Fruit fly (Drosophila melanogaster) whole organism, embryonic: ENCODE data around the gene Ldsdh1.
A peak's percentile ranks its signal among the peaks of the same experiment; 100 is the strongest.

ENCODE experiments used
- Atf6 ChIP-seq: fragments of 200-800 bp; sonication (Bioruptor generic); IDR thresholded peaks from 2 replicates; pipeline ENCODE4 v1.3.6; 2022; ENCODE audit warnings: missing biosample characterization, missing genetic modification characterization
- BEAF-32 ChIP-seq: fragments of 200-800 bp; sonication (Bioruptor generic); optimal IDR thresholded peaks from 3 replicates; lab custom pipeline; 2017; ENCODE audit warnings: missing biosample characterization, missing genetic modification characterization, mild to moderate bottlenecking, moderate library complexity, missing genetic modification reagents
- Bteb2 ChIP-seq: fragments of 200-800 bp; sonication (Bioruptor generic); optimal IDR thresholded peaks from 2 replicates; lab custom pipeline; 2016; ENCODE audit warnings: missing biosample characterization, missing genetic modification characterization
- CG10267 ChIP-seq: fragments of 200-800 bp; sonication (Bioruptor generic); optimal IDR thresholded peaks from 2 replicates; lab custom pipeline; 2018; ENCODE audit warnings: missing biosample characterization, mild to moderate bottlenecking, missing genetic modification characterization, moderate library complexity
- CG13624 ChIP-seq: fragments of 200-800 bp; sonication (Bioruptor generic); optimal IDR thresholded peaks from 2 replicates; lab custom pipeline; 2016; ENCODE audit warnings: missing biosample characterization, missing genetic modification characterization
- CG14441 ChIP-seq: fragments of 200-800 bp; sonication (Bioruptor generic); IDR thresholded peaks from 2 replicates; pipeline ENCODE4 v1.3.6; 2022; ENCODE audit warnings: missing biosample characterization, missing genetic modification characterization
- CG1647 ChIP-seq: fragments of 200-800 bp; sonication (Bioruptor generic); optimal IDR thresholded peaks from 3 replicates; lab custom pipeline; 2016; ENCODE audit warnings: missing biosample characterization, missing genetic modification characterization
- CG16813 ChIP-seq: fragments of 200-800 bp; sonication (Bioruptor generic); IDR thresholded peaks from 3 replicates; pipeline ENCODE4 v1.3.6; 2022; ENCODE audit warnings: missing biosample characterization, missing genetic modification characterization; ENCODE audit not compliant: partially characterized antibody
- CG18764 ChIP-seq: fragments of 200-800 bp; sonication (Bioruptor generic); optimal IDR thresholded peaks from 3 replicates; lab custom pipeline; 2016; ENCODE audit warnings: missing biosample characterization, missing genetic modification characterization
- CG2120 ChIP-seq: fragments of 200-800 bp; sonication (Bioruptor generic); optimal IDR thresholded peaks from 3 replicates; lab custom pipeline; 2016; ENCODE audit warnings: missing biosample characterization, missing genetic modification characterization
- CG3281 ChIP-seq: fragments of 200-800 bp; sonication (Bioruptor generic); optimal IDR thresholded peaks from 3 replicates; lab custom pipeline; 2017; ENCODE audit warnings: missing biosample characterization, mild to moderate bottlenecking, missing genetic modification characterization
- CG34224 ChIP-seq: fragments of 200-800 bp; sonication (Bioruptor generic); IDR thresholded peaks from 3 replicates; pipeline ENCODE4 v1.3.6; 2022; ENCODE audit warnings: missing biosample characterization, missing genetic modification characterization; ENCODE audit not compliant: partially characterized antibody
- CG34376 ChIP-seq: fragments of 200-800 bp; sonication (Bioruptor generic); optimal IDR thresholded peaks from 2 replicates; lab custom pipeline; 2018; ENCODE audit warnings: missing biosample characterization, mild to moderate bottlenecking, missing genetic modification characterization
- CG34422 ChIP-seq: fragments of 200-800 bp; sonication (Bioruptor generic); IDR thresholded peaks from 3 replicates; pipeline ENCODE4 v1.3.6; 2022; ENCODE audit warnings: missing biosample characterization, missing genetic modification characterization
- CG6813 ChIP-seq: fragments of 200-800 bp; sonication (Bioruptor generic); optimal IDR thresholded peaks from 2 replicates; lab custom pipeline; 2017; ENCODE audit warnings: missing biosample characterization, missing genetic modification characterization, mild to moderate bottlenecking, moderate library complexity, missing genetic modification reagents
- CG9797 ChIP-seq: fragments of 200-800 bp; sonication (Bioruptor generic); optimal IDR thresholded peaks from 3 replicates; lab custom pipeline; 2018; ENCODE audit warnings: missing biosample characterization, mild to moderate bottlenecking, missing genetic modification characterization
- Doc3 ChIP-seq: fragments of 200-800 bp; sonication (Bioruptor generic); IDR thresholded peaks from 3 replicates; pipeline ENCODE4 v1.3.6; 2022; ENCODE audit warnings: missing biosample characterization, missing genetic modification characterization; ENCODE audit not compliant: partially characterized antibody
- Dp ChIP-seq: fragments of 200-800 bp; sonication (Bioruptor generic); optimal IDR thresholded peaks from 2 replicates; lab custom pipeline; 2018; ENCODE audit warnings: missing biosample characterization, mild to moderate bottlenecking, missing genetic modification characterization, moderate library complexity
- Dref ChIP-seq: fragments of 200-800 bp; sonication (Bioruptor generic); IDR thresholded peaks from 2 replicates; pipeline ENCODE4 v1.3.6; 2022; ENCODE audit warnings: missing biosample characterization, missing genetic modification characterization
- Ets65A ChIP-seq: fragments of 200-800 bp; sonication (Bioruptor generic); peaks from one replicate; lab custom pipeline; 2016; ENCODE audit warnings: missing biosample characterization, missing genetic modification characterization
- Ets97D ChIP-seq: fragments of 200-800 bp; sonication (Bioruptor generic); optimal IDR thresholded peaks from 3 replicates; lab custom pipeline; 2016; ENCODE audit warnings: missing biosample characterization, missing genetic modification characterization
- HLH4C ChIP-seq: fragments of 200-800 bp; sonication (Bioruptor generic); IDR thresholded peaks from 3 replicates; pipeline ENCODE4 v1.3.6; 2022; ENCODE audit warnings: missing biosample characterization, missing genetic modification characterization; ENCODE audit not compliant: partially characterized antibody
- Med ChIP-seq: fragments of 200-800 bp; sonication (Bioruptor generic); peaks from one replicate; lab custom pipeline; 2016; ENCODE audit warnings: missing biosample characterization, missing genetic modification characterization, mild to moderate bottlenecking, inconsistent platforms, moderate library complexity
- Nf-YC ChIP-seq: fragments of 200-800 bp; optimal IDR thresholded peaks from 3 replicates; lab custom pipeline; 2019; ENCODE audit warnings: missing biosample characterization, mild to moderate bottlenecking, missing genetic modification characterization, moderate library complexity
- ash1 ChIP-seq: fragments of 200-800 bp; sonication (Bioruptor generic); optimal IDR thresholded peaks from 2 replicates; lab custom pipeline; 2018; ENCODE audit warnings: missing biosample characterization, mild to moderate bottlenecking, missing genetic modification characterization
- bbx ChIP-seq: fragments of 200-800 bp; sonication (Bioruptor generic); IDR thresholded peaks from 2 replicates; pipeline ENCODE4 v1.3.6; 2022; ENCODE audit warnings: missing biosample characterization, missing genetic modification characterization; ENCODE audit not compliant: partially characterized antibody
- cg ChIP-seq: fragments of 200-800 bp; sonication (Bioruptor generic); optimal IDR thresholded peaks from 3 replicates; lab custom pipeline; 2019; ENCODE audit warnings: missing biosample characterization, mild to moderate bottlenecking, missing genetic modification characterization, moderate library complexity
- chinmo ChIP-seq: fragments of 200-800 bp; sonication (Bioruptor generic); IDR thresholded peaks from 4 replicates; pipeline ENCODE4 v1.3.6; 2022; ENCODE audit warnings: missing biosample characterization, missing genetic modification characterization; ENCODE audit not compliant: partially characterized antibody
- ci ChIP-seq: fragments of 200-800 bp; sonication (Bioruptor generic); IDR thresholded peaks from 3 replicates; pipeline ENCODE4 v1.3.6; 2022; ENCODE audit warnings: missing biosample characterization, missing genetic modification characterization
- dm ChIP-seq: fragments of 200-800 bp; sonication (Bioruptor generic); optimal IDR thresholded peaks from 3 replicates; lab custom pipeline; 2016; ENCODE audit warnings: missing biosample characterization, missing genetic modification characterization
- exex ChIP-seq: fragments of 200-800 bp; sonication (Bioruptor generic); optimal IDR thresholded peaks from 4 replicates; lab custom pipeline; 2018; ENCODE audit warnings: missing biosample characterization, mild to moderate bottlenecking, missing genetic modification characterization, moderate library complexity
- gce ChIP-seq: fragments of 200-800 bp; sonication (Bioruptor generic); IDR thresholded peaks from 3 replicates; pipeline ENCODE4 v1.3.6; 2022; ENCODE audit warnings: missing biosample characterization, missing genetic modification characterization
- gfzf ChIP-seq: fragments of 200-800 bp; sonication (Bioruptor generic); optimal IDR thresholded peaks from 2 replicates; lab custom pipeline; 2016; ENCODE audit warnings: missing biosample characterization, mild to moderate bottlenecking, missing genetic modification characterization, moderate library complexity
- grn ChIP-seq: fragments of 200-800 bp; sonication (Bioruptor generic); optimal IDR thresholded peaks from 3 replicates; lab custom pipeline; 2017; ENCODE audit warnings: missing biosample characterization, missing genetic modification characterization
- inv ChIP-seq: fragments of 200-800 bp; sonication (Bioruptor generic); IDR thresholded peaks from 2 replicates; pipeline ENCODE4 v1.3.6; 2022; ENCODE audit warnings: missing biosample characterization, missing genetic modification characterization; ENCODE audit not compliant: partially characterized antibody
- nau ChIP-seq: fragments of 200-800 bp; sonication (Bioruptor generic); optimal IDR thresholded peaks from 3 replicates; lab custom pipeline; 2017; ENCODE audit warnings: missing biosample characterization, mild to moderate bottlenecking, missing genetic modification characterization, missing genetic modification reagents
- odd ChIP-seq: fragments of 200-800 bp; sonication (Bioruptor generic); optimal IDR thresholded peaks from 2 replicates; lab custom pipeline; 2017; ENCODE audit warnings: missing biosample characterization, mild to moderate bottlenecking, missing genetic modification characterization
- pho ChIP-seq: fragments of 200-800 bp; sonication (Bioruptor generic); optimal IDR thresholded peaks from 2 replicates; lab custom pipeline; 2016; ENCODE audit warnings: missing biosample characterization, missing genetic modification characterization
- phol ChIP-seq: fragments of 200-800 bp; sonication (Bioruptor generic); optimal IDR thresholded peaks from 3 replicates; lab custom pipeline; 2018; ENCODE audit warnings: missing biosample characterization, mild to moderate bottlenecking, missing genetic modification characterization, moderate library complexity
- pros ChIP-seq: fragments of 200-800 bp; sonication (Bioruptor generic); optimal IDR thresholded peaks from 3 replicates; lab custom pipeline; 2019; ENCODE audit warnings: missing biosample characterization, mild to moderate bottlenecking, missing genetic modification characterization, moderate library complexity
- sens ChIP-seq: fragments of 200-800 bp; sonication (Bioruptor generic); peaks from one replicate; lab custom pipeline; 2016; ENCODE audit warnings: missing biosample characterization, missing genetic modification characterization
- stwl ChIP-seq: fragments of 200-800 bp; sonication (Bioruptor generic); optimal IDR thresholded peaks from 3 replicates; lab custom pipeline; 2018; ENCODE audit warnings: missing biosample characterization, mild to moderate bottlenecking, missing genetic modification characterization, moderate library complexity
- trh ChIP-seq: fragments of 200-800 bp; sonication (Bioruptor generic); optimal IDR thresholded peaks from 2 replicates; lab custom pipeline; 2016; ENCODE audit warnings: missing biosample characterization, missing genetic modification characterization

The Ldsdh1 gene

DNA sequence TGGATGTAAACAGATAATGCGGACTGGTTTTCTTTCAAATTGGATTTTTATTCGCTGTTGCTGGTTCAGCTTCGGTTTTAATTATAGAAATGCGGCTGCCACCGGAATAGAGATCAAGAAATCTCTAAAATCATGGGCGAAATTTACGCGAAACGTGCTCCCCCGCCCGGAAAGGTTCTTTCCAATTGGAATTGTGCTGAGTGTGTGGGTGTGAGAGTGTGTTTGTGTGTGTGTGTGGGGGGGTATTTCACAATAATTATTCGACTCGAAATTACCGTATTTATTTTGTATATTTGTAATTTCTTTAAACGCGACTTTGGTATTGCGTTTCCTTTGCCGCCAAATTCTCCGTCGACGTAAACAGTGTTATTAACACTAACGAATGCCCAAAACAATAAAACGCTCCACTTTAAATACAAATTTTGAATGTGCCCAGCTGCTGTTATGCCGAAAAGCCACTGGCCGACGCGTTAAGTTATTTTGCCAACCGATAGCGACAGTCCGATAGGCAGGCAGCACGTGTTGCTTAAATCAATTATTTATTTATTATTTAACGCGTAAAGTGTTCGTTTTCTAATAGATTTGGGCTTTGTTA is 34.4 kb upstream of the Ldsdh1 start, which contains the start of gene Gclc (continued):
- peak; percentile 64 for TF ChIP-seq CG9797 (GFP tag; lab: Kevin White, UChicago)
- peak; percentile 40; the same call in 1 of the 3 replicates for TF ChIP-seq CG34224
- peak; percentile 29; the same call in 1 of the 3 replicates for TF ChIP-seq CG16813 (GFP tag; lab: Robert Waterston, UW)
- TF ChIP-seq Nf-YC = peak; percentile 14
- peak; percentile 86 for TF ChIP-seq stwl (tag; lab: Kevin White, UChicago)
- peak; percentile 43 for TF ChIP-seq Dp
- no peak for TF ChIP-seq pros (GFP tag; lab: Kevin White, UChicago)
- peak; percentile 36 for TF ChIP-seq Ets97D (GFP tag; lab: Kevin White, UChicago)
- TF ChIP-seq Dref = peak; percentile 60
- peak; percentile 81 for TF ChIP-seq Med
- TF ChIP-seq CG13624 (GFP tag; lab: Kevin White, UChicago) = no peak
- no peak for TF ChIP-seq CG1647
- 0 out of 2 replicates have a peak, but pooled peaks have one; percentile 8 for TF ChIP-seq Atf6
- no peak for TF ChIP-seq pho
- 0 out of 3 replicates have a peak, but pooled peaks have one; percentile 34 for TF ChIP-seq CG34422 (GFP tag; lab: Robert Waterston, UW)
- no peak for TF ChIP-seq CG14441 (GFP tag; lab: Robert Waterston, UW)
- peak; percentile 28 for TF ChIP-seq exex (tag; lab: Kevin White, UChicago)
- TF ChIP-seq ash1 (GFP tag; lab: Kevin White, UChicago) = no peak
- no peak for TF ChIP-seq grn
- peak; percentile 53 for TF ChIP-seq sens (GFP tag; lab: Kevin White, UChicago)
- peak; percentile 66 for TF ChIP-seq BEAF-32
- no peak for TF ChIP-seq gce (GFP tag; lab: Robert Waterston, UW)
- peak; percentile 27 for TF ChIP-seq CG2120 (GFP tag; lab: Kevin White, UChicago)
- TF ChIP-seq CG6813 (GFP tag; lab: Kevin White, UChicago) = peak; percentile 19
- no peak for TF ChIP-seq phol (tag; lab: Kevin White, UChicago)
- peak; percentile 15 for TF ChIP-seq odd (GFP tag; lab: Kevin White, UChicago)
- TF ChIP-seq ci = 0 out of 3 replicates have a peak, but pooled peaks have one; percentile 37
- peak; percentile 11 for TF ChIP-seq CG3281 (GFP tag; lab: Kevin White, UChicago)
- 0 out of 4 replicates have a peak, but pooled peaks have one; percentile 22 for TF ChIP-seq chinmo
- no peak for TF ChIP-seq CG18764
- TF ChIP-seq CG34376 (GFP tag; lab: Kevin White, UChicago) = peak; percentile 41
- TF ChIP-seq trh (GFP tag; lab: Kevin White, UChicago) = no peak
- peak; percentile 75 for TF ChIP-seq cg (GFP tag; lab: Kevin White, UChicago)
- 0 out of 3 replicates have a peak, but pooled peaks have one; percentile 35 for TF ChIP-seq Doc3 (GFP tag; lab: Robert Waterston, UW)
- TF ChIP-seq Bteb2 (GFP tag; lab: Kevin White, UChicago) = peak; percentile 0
- peak; percentile 36 for TF ChIP-seq CG10267 (tag; lab: Kevin White, UChicago)
- TF ChIP-seq inv (GFP tag; lab: Robert Waterston, UW) = peak; percentile 20; the same call in 1 of the 2 replicates
- peak; percentile 34; the same call in 1 of the 3 replicates for TF ChIP-seq HLH4C (GFP tag; lab: Robert Waterston, UW)
- TF ChIP-seq gfzf (GFP tag; lab: Kevin White, UChicago) = peak; percentile 77
- TF ChIP-seq bbx (GFP tag; lab: Robert Waterston, UW) = peak; percentile 41
- TF ChIP-seq Ets65A (GFP tag; lab: Kevin White, UChicago) = no peak
- TF ChIP-seq dm = peak; percentile 81
- TF ChIP-seq nau (GFP tag; lab: Kevin White, UChicago) = peak; percentile 19
